Worm (Caenorhabditis elegans) whole organism, L1 larva: Measurements from ENCODE around the gene C50F4.8.
A peak's percentile ranks its signal among the peaks of the same experiment; 100 is the strongest.

Experiments
- C16A3.4 ChIP-seq: fragments of 150-350 bp; optimal IDR thresholded peaks from 2 replicates; lab custom pipeline; 2014; ENCODE audit warnings: missing biosample characterization, missing genetic modification characterization
- C34B4.2 ChIP-seq: sonication (generic microtip); optimal IDR thresholded peaks from 2 replicates; lab custom pipeline; 2017; ENCODE audit warnings: mild to moderate bottlenecking, missing genetic modification characterization, missing compliant biosample characterization
- F16B12.6 ChIP-seq: fragments of 150-350 bp; optimal IDR thresholded peaks from 2 replicates; lab custom pipeline; 2014; ENCODE audit warnings: missing biosample characterization, missing genetic modification characterization
- aha-1 ChIP-seq: fragments of 150-350 bp; optimal IDR thresholded peaks from 2 replicates; lab custom pipeline; 2014; ENCODE audit warnings: missing biosample characterization, missing genetic modification characterization
- alr-1 ChIP-seq: fragments of 200-800 bp; sonication (Bioruptor generic); optimal IDR thresholded peaks from 2 replicates; lab custom pipeline; 2018; ENCODE audit warnings: borderline replicate concordance, mild to moderate bottlenecking, missing genetic modification characterization, missing compliant biosample characterization
- ama-1 ChIP-seq: fragments of 150-350 bp; optimal IDR thresholded peaks from 2 replicates; lab custom pipeline; 2014
- blmp-1 ChIP-seq: fragments of 150-350 bp; optimal IDR thresholded peaks from 2 replicates; lab custom pipeline; 2014; ENCODE audit warnings: missing biosample characterization, missing genetic modification characterization
- ceh-90 ChIP-seq: sonication (generic microtip); optimal IDR thresholded peaks from 2 replicates; lab custom pipeline; 2016; ENCODE audit warnings: missing genetic modification characterization, missing compliant biosample characterization
- efl-1 ChIP-seq, 4 experiments: fragments of 150-350 bp; optimal IDR thresholded peaks in 3 of 4; peaks in 1 of 4; 1 replicate in 1 of 4; 2 replicates in 3 of 4; lab custom pipeline; 2014; ENCODE audit warnings: missing biosample characterization in 2 of 4, missing genetic modification characterization in 2 of 4, missing genetic modification reagents in 2 of 4
- egl-13 ChIP-seq: sonication (generic microtip); optimal IDR thresholded peaks from 2 replicates; lab custom pipeline; 2016; ENCODE audit warnings: missing genotype, missing genetic modification reagents, missing genetic modification characterization, missing compliant biosample characterization
- egl-27 ChIP-seq, 2 experiments: fragments of 150-350 bp in 1 of 2; sonication (generic microtip); optimal IDR thresholded peaks; 3 replicates each; lab custom pipeline; 2017 to 2018; ENCODE audit warnings: missing biosample characterization in 2 of 2, missing genetic modification characterization in 2 of 2, missing genetic modification reagents in 2 of 2
- elt-2 ChIP-seq: sonication (generic microtip); optimal IDR thresholded peaks from 2 replicates; lab custom pipeline; 2016; ENCODE audit warnings: missing genetic modification characterization, mild to moderate bottlenecking, inconsistent platforms, missing compliant biosample characterization, missing genetic modification reagents
- elt-3 ChIP-seq, 6 experiments: fragments of 150-350 bp in 1 of 6; sonication (generic microtip); optimal IDR thresholded peaks; 2 replicates each; lab custom pipeline; 2017 to 2018; ENCODE audit warnings: missing biosample characterization in 6 of 6, missing genetic modification characterization in 6 of 6, inconsistent platforms in 1 of 6
- fkh-4 ChIP-seq: sonication (generic microtip); optimal IDR thresholded peaks from 2 replicates; lab custom pipeline; 2016; ENCODE audit warnings: missing compliant biosample characterization, missing genetic modification characterization, borderline replicate concordance
- fos-1 ChIP-seq: fragments of 150-350 bp; optimal IDR thresholded peaks from 2 replicates; lab custom pipeline; 2014; ENCODE audit warnings: missing biosample characterization, missing genetic modification characterization
- grh-1 ChIP-seq: fragments of 200-800 bp; sonication (Bioruptor generic); IDR thresholded peaks from 2 replicates; pipeline ENCODE4 v1.3.6; 2022; ENCODE audit warnings: missing genetic modification reagents, missing genetic modification characterization, missing compliant biosample characterization
- hpl-2 ChIP-seq: fragments of 150-350 bp; optimal IDR thresholded peaks from 2 replicates; lab custom pipeline; 2014; ENCODE audit warnings: missing biosample characterization, missing genetic modification reagents, missing genetic modification characterization
- irx-1 ChIP-seq: sonication (generic microtip); optimal IDR thresholded peaks from 2 replicates; lab custom pipeline; 2016; ENCODE audit warnings: missing genetic modification characterization, missing compliant biosample characterization
- isw-1 ChIP-seq: fragments of 200-800 bp; sonication (Bioruptor generic); IDR thresholded peaks from 2 replicates; pipeline ENCODE4 v1.3.6; 2022; ENCODE audit warnings: missing genetic modification characterization, missing compliant biosample characterization
- lin-13 ChIP-seq: fragments of 150-350 bp; optimal IDR thresholded peaks from 2 replicates; lab custom pipeline; 2014; ENCODE audit warnings: missing biosample characterization, missing genetic modification reagents, missing genetic modification characterization
- lir-3 ChIP-seq: sonication (generic microtip); optimal IDR thresholded peaks from 2 replicates; lab custom pipeline; 2016; ENCODE audit warnings: mild to moderate bottlenecking, missing genetic modification characterization, moderate library complexity, missing compliant biosample characterization; ENCODE audit not compliant: poor library complexity
- lsy-2 ChIP-seq, 2 experiments: fragments of 150-350 bp; optimal IDR thresholded peaks; 2 replicates each; lab custom pipeline; 2014; ENCODE audit warnings: missing biosample characterization in 2 of 2, missing genetic modification characterization in 2 of 2
- mef-2 ChIP-seq: fragments of 150-350 bp; optimal IDR thresholded peaks from 2 replicates; lab custom pipeline; 2014; ENCODE audit warnings: missing biosample characterization, missing genetic modification characterization
- mep-1 ChIP-seq: fragments of 150-350 bp; optimal IDR thresholded peaks from 2 replicates; lab custom pipeline; 2014; ENCODE audit warnings: missing biosample characterization, missing genetic modification characterization
- nhr-19 ChIP-seq: fragments of 200-800 bp; sonication (Bioruptor generic); conservative IDR thresholded peaks from 2 replicates; pipeline ENCODE4 v1.3.6; 2022; ENCODE audit warnings: missing genetic modification characterization, missing compliant biosample characterization
- nhr-20 ChIP-seq: sonication (generic microtip); optimal IDR thresholded peaks from 2 replicates; lab custom pipeline; 2016; ENCODE audit warnings: mild to moderate bottlenecking, missing genetic modification characterization, missing compliant biosample characterization
- nhr-237 ChIP-seq: fragments of 150-350 bp; optimal IDR thresholded peaks from 2 replicates; lab custom pipeline; 2014; ENCODE audit warnings: missing biosample characterization, missing genetic modification characterization
- nhr-47 ChIP-seq: sonication (generic microtip); optimal IDR thresholded peaks from 2 replicates; lab custom pipeline; 2016; ENCODE audit warnings: mild to moderate bottlenecking, missing genetic modification characterization, moderate library complexity, missing compliant biosample characterization
- nhr-71 ChIP-seq: sonication (generic microtip); optimal IDR thresholded peaks from 2 replicates; lab custom pipeline; 2016; ENCODE audit warnings: mild to moderate bottlenecking, missing genetic modification characterization, moderate library complexity, missing compliant biosample characterization
- nhr-77 ChIP-seq: fragments of 150-350 bp; optimal IDR thresholded peaks from 2 replicates; lab custom pipeline; 2014; ENCODE audit warnings: missing biosample characterization, missing genetic modification characterization
- nhr-84 ChIP-seq: sonication (generic microtip); optimal IDR thresholded peaks from 2 replicates; lab custom pipeline; 2017; ENCODE audit warnings: missing biosample characterization, missing genetic modification characterization
- nhr-85 ChIP-seq: sonication (generic microtip); peaks from one replicate; lab custom pipeline; 2016; ENCODE audit warnings: missing genetic modification characterization, inconsistent platforms, missing compliant biosample characterization
- pax-3 ChIP-seq: fragments of 200-800 bp; sonication (Bioruptor generic); optimal IDR thresholded peaks from 2 replicates; lab custom pipeline; 2018; ENCODE audit warnings: mild to moderate bottlenecking, missing genetic modification characterization, moderate library complexity, missing compliant biosample characterization
- pqm-1 ChIP-seq: sonication (generic microtip); optimal IDR thresholded peaks from 3 replicates; lab custom pipeline; 2017; ENCODE audit warnings: missing biosample characterization, missing genetic modification characterization
- sptf-1 ChIP-seq: fragments of 150-350 bp; optimal IDR thresholded peaks from 2 replicates; lab custom pipeline; 2014; ENCODE audit warnings: missing biosample characterization, missing genetic modification characterization
- sup-37 ChIP-seq: fragments of 200-800 bp; sonication (Bioruptor generic); optimal IDR thresholded peaks from 2 replicates; lab custom pipeline; 2018; ENCODE audit warnings: mild to moderate bottlenecking, missing genetic modification characterization, missing compliant biosample characterization
- swsn-7 ChIP-seq: sonication (generic microtip); optimal IDR thresholded peaks from 2 replicates; lab custom pipeline; 2016; ENCODE audit warnings: missing genetic modification characterization, missing compliant biosample characterization
- tbx-2 ChIP-seq: sonication (generic microtip); optimal IDR thresholded peaks from 2 replicates; lab custom pipeline; 2016; ENCODE audit warnings: missing genetic modification characterization, missing compliant biosample characterization
- tlp-1 ChIP-seq: fragments of 150-350 bp; optimal IDR thresholded peaks from 2 replicates; lab custom pipeline; 2014; ENCODE audit warnings: missing biosample characterization, missing genetic modification characterization
- unc-130 ChIP-seq: fragments of 150-350 bp; optimal IDR thresholded peaks from 2 replicates; lab custom pipeline; 2017; ENCODE audit warnings: missing biosample characterization, missing genetic modification characterization, inconsistent platforms
- unc-86 ChIP-seq: sonication (generic microtip); optimal IDR thresholded peaks from 2 replicates; lab custom pipeline; 2016; ENCODE audit warnings: missing genetic modification characterization, missing compliant biosample characterization
- unc-98 ChIP-seq: fragments of 200-800 bp; sonication (Bioruptor generic); IDR thresholded peaks from 2 replicates; pipeline ENCODE4 v1.3.6; 2022; ENCODE audit warnings: missing genetic modification characterization, missing compliant biosample characterization
- vab-15 ChIP-seq: sonication (generic microtip); optimal IDR thresholded peaks from 2 replicates; lab custom pipeline; 2017; ENCODE audit warnings: missing genotype, mild to moderate bottlenecking, missing genetic modification characterization, missing compliant biosample characterization
- xbp-1 ChIP-seq: sonication (generic microtip); optimal IDR thresholded peaks from 2 replicates; lab custom pipeline; 2016; ENCODE audit warnings: missing genetic modification characterization, missing compliant biosample characterization
- zag-1 ChIP-seq: fragments of 150-350 bp; optimal IDR thresholded peaks from 2 replicates; lab custom pipeline; 2014; ENCODE audit warnings: missing biosample characterization, missing genetic modification characterization
- zip-4 ChIP-seq: fragments of 200-800 bp; sonication (Bioruptor generic); optimal IDR thresholded peaks from 2 replicates; lab custom pipeline; 2018; ENCODE audit warnings: mild to moderate bottlenecking, missing genetic modification characterization, moderate library complexity, missing compliant biosample characterization

Gene C50F4.8

ce11 chrV:9546860-9547269, 28.2 kb upstream of the C50F4.8 start, which contains the start of gene his-37 (continued):
- TF ChIP-seq nhr-77 (tag; lab: Kevin White, UChicago), result peak; percentile 99
- TF ChIP-seq nhr-19 (GFP tag; lab: Robert Waterston, UW), result peak; percentile 99
- TF ChIP-seq C16A3.4 (tag; lab: Kevin White, UChicago), result peak; percentile 99

- TF ChIP-seq nhr-85 (tag; lab: Kevin White, UChicago) (peak; percentile 50), efl-1 (optimal IDR thresholded peaks at IDR 0.05; lab: Kevin White, UChicago) (no peak), efl-1 (GFP tag; optimal IDR thresholded peaks at IDR 0.05 in 1 of 2; lab: Kevin White, UChicago) (peak in 1 of 2 experiments; percentile 80), fkh-4 (tag; lab: Kevin White, UChicago) (no peak), vab-15 (tag; lab: Kevin White, UChicago) (no peak), pax-3 (no peak), nhr-47 (tag; lab: Kevin White, UChicago) (no peak), lsy-2 (tag; optimal IDR thresholded peaks at IDR 0.05; lab: Kevin White, UChicago) (peak in 1 of 2 experiments; percentile 27), aha-1 (no peak), mep-1 (tag; lab: Kevin White, UChicago) (peak; percentile 1), tbx-2 (tag; lab: Kevin White, UChicago) (no peak), C34B4.2 (tag; lab: Kevin White, UChicago) (no peak)
These were observed 27.5 kb upstream of the C50F4.8 start, which contains the start of gene C50F4.6 for ce11 chrV:9546042-9546581. C50F4.6 (plus strand) TSS chrV:9546092.

ce11 chrV:9545238-9545709, 26.6 kb upstream of the C50F4.8 start, which contains the start of the genes his-35 and his-41:
his-35 (minus strand) TSS chrV:9545288.
his-41 (plus strand) TSS chrV:9545536.
- TF ChIP-seq grh-1 (GFP tag; lab: Robert Waterston, UW) (0 out of 2 replicates have a peak, but pooled peaks have one; percentile 14), C34B4.2 (tag; lab: Kevin White, UChicago) (no peak), sptf-1 (tag; lab: Kevin White, UChicago) (no peak), nhr-20 (tag; lab: Kevin White, UChicago) (peak; percentile 77), swsn-7 (tag; lab: Kevin White, UChicago) (peak; percentile 74), aha-1 (no peak), isw-1 (peak; percentile 31; the same call in 1 of the 2 replicates), ceh-90 (tag; lab: Kevin White, UChicago) (no peak), nhr-77 (tag; lab: Kevin White, UChicago) (peak; percentile 23), zag-1 (no peak), nhr-71 (peak; percentile 83), unc-130 (tag; lab: Kevin White, UChicago) (peak; percentile 3), lir-3 (tag; lab: Kevin White, UChicago) (no peak), nhr-84 (tag; lab: Kevin White, UChicago) (no peak), tlp-1 (tag; lab: Kevin White, UChicago) (no peak), elt-2 (tag; lab: Kevin White, UChicago) (no peak), blmp-1 (tag; lab: Kevin White, UChicago) (no peak), egl-13 (tag; lab: Kevin White, UChicago) (peak; percentile 72), lsy-2 (tag; optimal IDR thresholded peaks at IDR 0.05; lab: Kevin White, UChicago) (peak; percentile 33 to 47), sup-37 (GFP tag; lab: Kevin White, UChicago) (peak; percentile 16), alr-1 (tag; lab: Kevin White, UChicago) (no peak), elt-3 (tag; optimal IDR thresholded peaks at IDR 0.05; lab: Kevin White, UChicago) (no peak), unc-98 (GFP tag; lab: Robert Waterston, UW) (no peak), lin-13 (GFP tag; lab: Kevin White, UChicago) (no peak), zip-4 (GFP tag; lab: Kevin White, UChicago) (peak; percentile 42), efl-1 (optimal IDR thresholded peaks at IDR 0.05; lab: Kevin White, UChicago) (peak; percentile 60 to 63), efl-1 (GFP tag; optimal IDR thresholded peaks at IDR 0.05 in 1 of 2; lab: Kevin White, UChicago) (peak; percentile 53 to 93), pax-3 (peak; percentile 7), ama-1 (lab: Kevin White, UChicago) (peak; percentile 60), mep-1 (tag; lab: Kevin White, UChicago) (peak; percentile 32), tbx-2 (tag; lab: Kevin White, UChicago) (peak; percentile 69), F16B12.6 (peak; percentile 28), nhr-237 (tag; lab: Kevin White, UChicago) (no peak), mef-2 (tag; lab: Kevin White, UChicago) (no peak), egl-27 (tag; optimal IDR thresholded peaks at IDR 0.05; lab: Kevin White, UChicago) (no peak), unc-86 (peak; percentile 59), fos-1 (tag; lab: Kevin White, UChicago) (peak; percentile 24), xbp-1 (tag; lab: Kevin White, UChicago) (peak; percentile 74), irx-1 (tag; lab: Kevin White, UChicago) (peak; percentile 55), nhr-47 (tag; lab: Kevin White, UChicago) (peak; percentile 87), hpl-2 (no peak), pqm-1 (tag; lab: Kevin White, UChicago) (no peak)
